Fruit fly (Drosophila melanogaster): ENCODE measurements around the gene Vps60.
A peak's percentile ranks its signal among the peaks of the same experiment; 100 is the strongest.

The Vps60 gene

dm6 chr3L:17643985-17644905 lies 22.8 kb upstream of the Vps60 start (continued):
- TF ChIP-seq CG3032 (tag; optimal IDR thresholded peaks at IDR 0.05): no peak
- TF ChIP-seq OdsH (GFP tag; optimal IDR thresholded peaks at IDR 0.05): no peak
- TF ChIP-seq CG15336 (GFP tag; IDR thresholded peaks at IDR 0.05): 0 out of 2 replicates have a peak, but pooled peaks have one; percentile 12
- TF ChIP-seq Sox15 (GFP tag; optimal IDR thresholded peaks at IDR 0.05): no peak
- no peak for TF ChIP-seq Eip75B (GFP tag; optimal IDR thresholded peaks at IDR 0.05)
- TF ChIP-seq CG6854 (GFP tag; optimal IDR thresholded peaks at IDR 0.05): peak; percentile 29
- TF ChIP-seq CG8119 (GFP tag; IDR thresholded peaks at IDR 0.05): peak; percentile 14; the same call in 1 of the 3 replicates
- TF ChIP-seq Sox102F (GFP tag; optimal IDR thresholded peaks at IDR 0.05): no peak
- no peak for TF ChIP-seq fd59A (GFP tag; optimal IDR thresholded peaks at IDR 0.05)
- TF ChIP-seq Eip78C (GFP tag): peak; percentile 63
- TF ChIP-seq CG3919 (GFP tag; optimal IDR thresholded peaks at IDR 0.05): no peak
- TF ChIP-seq CG4318 (GFP tag; optimal IDR thresholded peaks at IDR 0.05): no peak
- no peak for TF ChIP-seq CG34406 (GFP tag; optimal IDR thresholded peaks at IDR 0.05)
- TF ChIP-seq vri (GFP tag; optimal IDR thresholded peaks at IDR 0.05): peak; percentile 68
- TF ChIP-seq CG32006 (GFP tag; optimal IDR thresholded peaks at IDR 0.05): no peak
- no peak for TF ChIP-seq CG31627 (GFP tag; optimal IDR thresholded peaks at IDR 0.05)
- no peak for TF ChIP-seq Gug (GFP tag; IDR thresholded peaks at IDR 0.05)
- no peak for TF ChIP-seq svp (GFP tag)
- TF ChIP-seq Blimp-1 (GFP tag; optimal IDR thresholded peaks at IDR 0.05): no peak
- no peak for TF ChIP-seq Ets21C (GFP tag; optimal IDR thresholded peaks at IDR 0.05)
- no peak for TF ChIP-seq Met (GFP tag; optimal IDR thresholded peaks at IDR 0.05)
- no peak for TF ChIP-seq CG11762 (GFP tag; optimal IDR thresholded peaks at IDR 0.05; ENCODE audit: insufficient read depth)
- no peak for TF ChIP-seq net (GFP tag; optimal IDR thresholded peaks at IDR 0.05)

dm6 chr3L:17642017-17642416 lies 20.6 kb upstream of the Vps60 start:
- no peak for TF ChIP-seq CG7368 (GFP tag; optimal IDR thresholded peaks at IDR 0.05)
- no peak for TF ChIP-seq CG8119 (GFP tag; IDR thresholded peaks at IDR 0.05)
- TF ChIP-seq CG11902 (GFP tag; optimal IDR thresholded peaks at IDR 0.05): no peak
- TF ChIP-seq lz (GFP tag; optimal IDR thresholded peaks at IDR 0.05): no peak
- no peak for TF ChIP-seq CG9139 (GFP tag; optimal IDR thresholded peaks at IDR 0.05)
- no peak for TF ChIP-seq spab (GFP tag; optimal IDR thresholded peaks at IDR 0.05)
- TF ChIP-seq eg (GFP tag; IDR thresholded peaks at IDR 0.05): no peak
- TF ChIP-seq CG10669 (GFP tag; optimal IDR thresholded peaks at IDR 0.05): no peak

- TF ChIP-seq dsx (GFP tag; optimal IDR thresholded peaks at IDR 0.05; ENCODE audit: poor library complexity, severe bottlenecking) (no peak), CG16779 (tag; optimal IDR thresholded peaks at IDR 0.05) (no peak), CG6854 (GFP tag; optimal IDR thresholded peaks at IDR 0.05) (no peak), Gug (GFP tag; IDR thresholded peaks at IDR 0.05) (no peak), eg (GFP tag; IDR thresholded peaks at IDR 0.05) (no peak), CG8632 (GFP tag; optimal IDR thresholded peaks at IDR 0.05) (no peak), Sox14 (GFP tag; optimal IDR thresholded peaks at IDR 0.05) (no peak), Smox (GFP tag; optimal IDR thresholded peaks at IDR 0.05) (no peak), CG6792 (GFP tag; optimal IDR thresholded peaks at IDR 0.05) (no peak)
Observed at dm6 chr3L:17638649-17639048, 17.2 kb upstream of the Vps60 start.

dm6 chr3L:17637809-17638208 lies 16.4 kb upstream of the Vps60 start:
- TF ChIP-seq CG3032 (tag; optimal IDR thresholded peaks at IDR 0.05) (no peak), topi (GFP tag; optimal IDR thresholded peaks at IDR 0.05) (no peak), cyc (GFP tag; optimal IDR thresholded peaks at IDR 0.05) (no peak), CG11762 (GFP tag; optimal IDR thresholded peaks at IDR 0.05; ENCODE audit: insufficient read depth) (no peak), Eip75B (GFP tag; optimal IDR thresholded peaks at IDR 0.05) (no peak), Blimp-1 (GFP tag; optimal IDR thresholded peaks at IDR 0.05) (no peak), fd85E (GFP tag; optimal IDR thresholded peaks at IDR 0.05) (no peak), Ets96B (tag; optimal IDR thresholded peaks at IDR 0.05) (no peak), CG7368 (GFP tag; optimal IDR thresholded peaks at IDR 0.05) (no peak), Met (GFP tag; optimal IDR thresholded peaks at IDR 0.05) (no peak), fd59A (GFP tag; optimal IDR thresholded peaks at IDR 0.05) (no peak), CG34406 (GFP tag; optimal IDR thresholded peaks at IDR 0.05) (no peak), esn (GFP tag; optimal IDR thresholded peaks at IDR 0.05) (no peak), net (GFP tag; optimal IDR thresholded peaks at IDR 0.05) (no peak), CG6163 (GFP tag; IDR thresholded peaks at IDR 0.05) (no peak), spab (GFP tag; optimal IDR thresholded peaks at IDR 0.05) (no peak), Sox14 (GFP tag; optimal IDR thresholded peaks at IDR 0.05) (no peak)
